Worm (Caenorhabditis elegans) whole organism, L2 larva: ENCODE data around the gene C28H8.2.

Source experiments
- alr-1 ChIP-seq: fragments of 150-350 bp; optimal IDR thresholded peaks from 2 replicates; lab custom pipeline; 2014; ENCODE audit warnings: missing biosample characterization, missing genetic modification characterization
- nhr-129 ChIP-seq: fragments of 150-350 bp; optimal IDR thresholded peaks from 2 replicates; lab custom pipeline; 2014; ENCODE audit warnings: missing biosample characterization, missing genetic modification characterization
- nhr-6 ChIP-seq: fragments of 150-350 bp; optimal IDR thresholded peaks from 2 replicates; lab custom pipeline; 2014; ENCODE audit warnings: missing biosample characterization, missing genetic modification characterization
- ztf-4 ChIP-seq: fragments of 150-350 bp; optimal IDR thresholded peaks from 2 replicates; lab custom pipeline; 2014; ENCODE audit warnings: missing biosample characterization, missing genetic modification characterization

DNA sequence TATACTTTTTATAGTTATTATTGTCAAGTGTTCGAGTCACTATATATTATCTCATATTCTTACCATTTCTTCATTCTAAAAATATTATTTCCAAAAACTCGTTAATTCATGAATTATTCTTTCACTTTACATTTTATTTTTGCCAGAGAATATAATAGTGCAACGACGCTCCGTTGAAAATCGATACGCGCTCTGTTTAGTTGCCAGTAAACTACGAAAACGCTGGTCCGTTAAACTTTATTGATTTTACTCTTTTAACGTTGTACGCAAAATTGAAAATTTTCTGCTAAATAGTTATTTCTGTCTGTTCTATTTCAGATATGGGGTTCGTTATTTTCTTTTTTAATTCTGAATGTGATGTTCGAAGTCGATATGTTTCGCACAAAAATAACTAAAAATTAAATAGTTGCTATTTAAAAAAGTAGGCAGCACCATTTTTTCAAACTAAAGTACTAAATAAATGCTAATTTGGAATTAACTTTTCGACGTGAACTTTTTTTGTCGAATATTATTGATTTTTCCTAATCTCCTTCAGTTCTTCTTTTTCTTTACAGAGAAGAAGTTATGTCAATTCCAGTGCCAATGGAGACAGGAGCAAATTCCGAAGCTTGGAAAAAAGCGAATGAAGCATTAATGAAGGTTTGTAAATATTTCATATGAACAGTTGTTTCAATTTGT lies 40.7 kb upstream of the C28H8.2 start, which contains the start of gene hpo-10:
- no peak for TF ChIP-seq ztf-4 (tag; lab: Kevin White, UChicago)
- no peak for TF ChIP-seq alr-1 (tag; lab: Kevin White, UChicago)
- no peak for TF ChIP-seq nhr-129 (tag; lab: Kevin White, UChicago)
- TF ChIP-seq nhr-6 (tag; lab: Kevin White, UChicago), result no peak
